Worm (Caenorhabditis elegans) whole organism, late embryonic: Measurements from ENCODE around the gene Y37D8A.8.

Experiments
- fkh-10 ChIP-seq: fragments of 150-350 bp; optimal IDR thresholded peaks from 2 replicates; lab custom pipeline; 2014; ENCODE audit warnings: missing biosample characterization, missing genetic modification reagents, missing genetic modification characterization
- pag-3 ChIP-seq: sonication (generic microtip); optimal IDR thresholded peaks from 2 replicates; lab custom pipeline; 2016; ENCODE audit warnings: missing compliant biosample characterization, missing genetic modification characterization, borderline replicate concordance

ce11 chrIII:12877527-12878234 is 12.9 kb downstream of the Y37D8A.8 start, which contains the start of the genes cec-7 and enu-3.5:
- TF ChIP-seq pag-3 (tag; lab: Kevin White, UChicago) (no peak), fkh-10 (GFP tag; lab: Kevin White, UChicago) (no peak)
